Fruit fly (Drosophila melanogaster): Measurements from ENCODE around the gene Syt12.
A peak's percentile ranks its signal among the peaks of the same experiment; 100 is the strongest.

Syt12 gene

DNA sequence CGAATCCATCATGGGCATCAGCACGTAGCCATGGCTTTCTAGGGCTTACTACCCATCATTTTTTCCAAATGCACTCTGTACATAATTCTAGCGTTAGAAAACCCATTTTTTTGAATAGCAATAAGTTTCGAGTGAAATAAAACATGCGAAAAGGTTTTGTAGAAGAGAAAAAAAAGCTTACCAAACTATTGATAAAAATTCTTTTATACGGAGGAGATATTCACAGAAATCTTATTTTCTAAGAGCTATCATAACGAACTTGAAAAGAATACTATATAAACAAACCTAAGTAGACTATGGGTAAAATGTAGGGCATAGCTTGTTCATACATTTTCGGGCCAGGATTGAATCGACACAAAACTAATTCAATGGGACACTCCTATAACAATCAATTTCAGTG is 11.3 kb downstream of the Syt12 start, which contains the start of gene CG1640:
Gene CG1640 (plus strand): TSS at position 301 of the 400 bp plus-strand sequence.
- TF ChIP-seq psq (optimal IDR thresholded peaks at IDR 0.05) = no peak
- no peak for TF ChIP-seq Sin3A (optimal IDR thresholded peaks at IDR 0.05)
- no peak for TF ChIP-seq Myc (optimal IDR thresholded peaks at IDR 0.05)
- no peak for TF ChIP-seq h (optimal IDR thresholded peaks at IDR 0.05)

DNA sequence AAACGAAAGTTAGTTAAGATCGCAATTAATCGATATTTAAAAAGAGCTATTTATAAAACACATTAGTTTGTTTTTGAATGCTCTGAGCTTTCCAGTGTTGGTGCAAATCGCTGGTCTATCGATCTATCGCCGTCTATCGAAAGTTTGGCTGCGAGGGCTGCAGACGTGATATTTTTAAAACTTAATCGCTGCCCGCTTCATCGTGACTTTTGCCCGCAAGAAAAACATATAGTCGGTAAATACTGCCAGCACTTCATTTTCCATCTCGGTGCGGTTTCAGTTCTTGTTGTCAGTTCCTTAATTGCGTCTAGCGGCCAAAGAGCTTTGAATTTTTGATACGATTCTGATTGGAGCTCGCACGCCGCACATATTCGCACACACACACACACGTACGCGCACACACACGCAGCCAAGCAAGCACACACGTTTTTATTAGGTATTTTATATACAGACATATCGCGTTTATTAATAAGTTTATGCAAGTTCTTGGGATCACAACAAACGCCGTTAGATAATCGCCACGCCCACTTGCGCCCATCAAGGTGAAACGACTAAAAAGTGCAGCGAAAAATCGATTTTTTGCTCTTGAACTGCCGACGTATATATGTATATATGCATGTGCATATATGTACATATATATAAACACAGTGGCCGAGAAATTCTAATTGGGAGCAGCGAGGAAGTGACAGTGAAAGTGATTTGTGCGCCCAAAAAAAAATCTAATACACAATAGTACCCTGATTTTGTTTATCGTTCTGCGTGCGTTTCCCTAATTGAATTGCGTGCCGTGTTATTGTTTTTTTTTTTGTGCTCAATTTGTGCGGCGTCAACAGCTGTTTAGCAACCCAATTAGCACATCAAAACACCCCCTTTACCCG is 12.0 kb downstream of the Syt12 start:
- TF ChIP-seq psq (optimal IDR thresholded peaks at IDR 0.05) (no peak), h (optimal IDR thresholded peaks at IDR 0.05) (no peak), ttk (optimal IDR thresholded peaks at IDR 0.05) (no peak), Myc (optimal IDR thresholded peaks at IDR 0.05) (no peak), insv (optimal IDR thresholded peaks at IDR 0.05) (no peak), Sin3A (optimal IDR thresholded peaks at IDR 0.05) (no peak)

DNA sequence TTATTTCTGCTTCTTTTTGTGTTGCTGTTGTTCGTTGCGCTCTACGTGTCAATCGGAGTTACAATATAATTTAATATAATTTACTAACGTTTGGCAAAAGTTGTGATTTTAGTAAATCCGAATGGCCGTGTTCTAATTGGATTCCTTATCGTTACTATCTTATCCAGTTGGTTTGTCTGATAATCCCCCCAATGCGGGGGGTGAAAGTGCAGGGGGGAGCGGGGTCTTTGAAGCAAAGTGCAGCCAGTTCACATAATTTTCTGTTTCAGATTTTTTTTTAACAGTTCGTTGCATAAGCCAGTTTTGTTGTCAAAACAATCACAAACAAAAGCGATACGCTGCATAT is 12.6 kb downstream of the Syt12 start:
- TF ChIP-seq psq (optimal IDR thresholded peaks at IDR 0.05) (no peak), ttk (optimal IDR thresholded peaks at IDR 0.05) (no peak), Sin3A (optimal IDR thresholded peaks at IDR 0.05) (no peak), Myc (optimal IDR thresholded peaks at IDR 0.05) (no peak)

DNA sequence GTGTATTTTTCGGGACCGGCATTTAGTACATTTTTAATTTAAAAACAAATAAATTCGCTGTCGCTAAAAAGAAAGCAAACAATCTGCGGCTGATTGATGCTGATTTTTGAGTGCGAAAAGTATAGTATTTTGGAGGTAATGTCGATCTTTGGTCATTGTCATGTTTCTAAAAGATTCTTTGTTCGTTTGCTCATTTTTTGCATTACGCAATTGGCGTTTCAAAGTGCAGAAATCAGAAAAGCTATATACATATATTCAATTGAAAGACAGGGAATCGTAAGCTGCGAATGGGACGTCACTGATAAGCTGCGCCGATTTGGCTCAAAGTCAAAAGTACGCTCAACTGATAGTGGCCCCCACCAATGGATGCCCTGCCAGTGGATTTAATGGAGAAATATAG is 13.5 kb downstream of the Syt12 start:
- no peak for TF ChIP-seq psq (optimal IDR thresholded peaks at IDR 0.05)
- TF ChIP-seq Myc (optimal IDR thresholded peaks at IDR 0.05) = no peak
- no peak for TF ChIP-seq h (optimal IDR thresholded peaks at IDR 0.05)
- TF ChIP-seq insv (optimal IDR thresholded peaks at IDR 0.05) = no peak

DNA sequence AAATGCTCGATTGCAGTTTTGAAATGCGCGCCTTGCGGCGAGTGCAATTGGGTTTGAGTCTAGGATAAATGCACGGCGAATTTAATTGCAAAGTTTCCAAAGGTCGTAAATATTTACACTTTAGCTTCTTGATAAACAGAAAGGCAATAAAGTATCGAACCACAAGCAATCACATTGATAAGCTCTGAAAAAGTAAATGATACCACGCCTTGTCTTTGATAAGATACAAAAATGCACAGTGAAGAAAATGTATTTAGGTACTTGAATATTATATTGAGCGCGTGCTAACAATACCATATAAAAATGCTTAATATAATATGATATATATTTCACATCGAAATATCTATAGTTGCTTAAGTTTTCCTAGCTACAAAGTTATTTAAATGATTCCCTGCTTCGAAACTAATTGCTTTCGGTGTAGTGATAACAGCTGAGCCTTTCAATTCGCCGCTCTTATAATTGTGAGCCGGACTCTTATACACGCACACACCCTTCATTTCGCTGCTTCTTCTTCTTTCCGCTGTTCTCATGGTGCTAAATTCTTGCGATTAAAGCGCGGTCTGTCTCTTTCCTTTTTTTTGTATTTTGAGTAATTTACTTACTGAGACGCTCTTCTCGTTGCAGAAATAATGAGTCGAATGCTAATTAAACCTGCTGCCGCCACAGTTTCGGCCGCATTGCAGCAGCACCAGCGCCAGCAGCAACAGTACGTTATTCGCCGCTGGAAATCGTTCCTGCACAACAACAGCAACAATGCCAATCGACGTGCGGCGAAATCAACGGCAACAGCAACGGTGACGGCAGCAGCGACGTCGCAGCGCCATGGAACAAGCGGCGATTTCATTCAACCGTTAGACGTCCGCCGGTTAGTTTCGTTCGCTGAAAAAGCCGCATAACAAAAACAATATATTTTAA is 14.4 kb downstream of the Syt12 start:
- no peak for TF ChIP-seq Sin3A (optimal IDR thresholded peaks at IDR 0.05)
- TF ChIP-seq psq (optimal IDR thresholded peaks at IDR 0.05) = no peak
- no peak for TF ChIP-seq insv (optimal IDR thresholded peaks at IDR 0.05)
- no peak for TF ChIP-seq Myc (optimal IDR thresholded peaks at IDR 0.05)
- TF ChIP-seq ttk (optimal IDR thresholded peaks at IDR 0.05) = no peak
- TF ChIP-seq h (optimal IDR thresholded peaks at IDR 0.05) = no peak

DNA sequence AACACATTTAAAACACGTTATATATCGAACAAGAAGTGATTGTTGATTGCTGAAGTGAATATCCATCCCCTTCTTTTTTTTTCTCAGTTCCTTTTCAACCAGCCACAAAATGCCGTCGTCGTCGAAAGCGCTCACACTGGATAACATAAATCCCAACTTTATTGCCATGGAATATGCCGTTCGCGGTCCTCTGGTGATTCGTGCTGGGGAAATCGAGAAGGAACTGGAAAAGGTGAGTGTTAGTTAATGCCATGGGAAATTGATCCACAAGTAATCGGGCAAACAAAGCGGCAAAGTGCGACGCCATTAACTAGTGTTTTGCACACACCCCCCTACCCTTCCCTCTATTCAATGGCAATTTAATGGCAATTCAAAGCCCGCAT is 15.1 kb downstream of the Syt12 start:
- no peak for TF ChIP-seq h (optimal IDR thresholded peaks at IDR 0.05)
- no peak for TF ChIP-seq Myc (optimal IDR thresholded peaks at IDR 0.05)
- no peak for TF ChIP-seq Sin3A (optimal IDR thresholded peaks at IDR 0.05)
- no peak for TF ChIP-seq insv (optimal IDR thresholded peaks at IDR 0.05)
- TF ChIP-seq ttk (optimal IDR thresholded peaks at IDR 0.05) = no peak
- no peak for TF ChIP-seq psq (optimal IDR thresholded peaks at IDR 0.05)

DNA sequence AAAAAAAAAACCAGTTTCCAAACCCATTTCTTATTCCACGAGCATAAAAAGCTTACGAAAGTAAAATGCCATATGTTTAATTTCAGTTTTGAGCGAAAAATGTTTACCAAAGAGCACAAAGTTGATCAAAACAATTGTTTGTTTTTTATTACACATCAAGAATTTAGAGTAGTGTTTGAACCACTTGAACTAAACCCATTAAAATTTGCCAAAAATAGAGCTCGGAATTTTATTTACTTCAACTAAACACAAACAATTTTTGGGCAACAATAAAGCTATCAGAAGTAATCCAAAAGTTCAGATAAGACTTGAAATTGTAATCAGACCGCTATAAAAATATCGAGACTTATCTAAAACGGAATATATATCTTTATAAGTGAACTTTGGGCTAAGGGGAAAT is 15.9 kb downstream of the Syt12 start:
- TF ChIP-seq Sin3A (optimal IDR thresholded peaks at IDR 0.05) (no peak), insv (optimal IDR thresholded peaks at IDR 0.05) (no peak), ttk (optimal IDR thresholded peaks at IDR 0.05) (no peak), h (optimal IDR thresholded peaks at IDR 0.05) (no peak), Myc (optimal IDR thresholded peaks at IDR 0.05) (no peak), psq (optimal IDR thresholded peaks at IDR 0.05) (no peak)

DNA sequence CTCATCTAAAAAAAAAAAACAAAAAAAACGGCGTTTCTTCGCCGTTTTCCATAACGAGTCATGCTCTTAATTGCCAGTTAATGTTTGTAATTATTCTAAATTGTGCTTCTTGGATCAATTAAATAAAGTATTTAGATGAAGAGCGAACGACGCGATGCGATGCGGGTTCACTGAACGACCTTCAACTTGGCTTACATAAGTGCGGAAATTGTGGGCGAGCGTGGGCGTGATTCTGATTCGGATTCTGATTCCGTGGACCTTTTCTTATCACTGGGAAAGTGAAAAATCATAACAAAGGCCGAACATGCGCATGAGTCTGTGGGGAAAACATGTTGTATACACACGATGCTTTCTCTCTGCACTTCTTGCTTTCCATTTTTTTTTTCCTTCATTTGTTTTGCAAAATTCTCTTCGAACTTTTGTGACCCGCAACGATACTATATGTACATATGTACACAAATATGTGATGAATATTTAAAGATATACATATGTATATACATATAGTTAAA is 16.5 kb downstream of the Syt12 start:
- TF ChIP-seq ttk (optimal IDR thresholded peaks at IDR 0.05) (no peak), Sin3A (optimal IDR thresholded peaks at IDR 0.05) (no peak), Myc (optimal IDR thresholded peaks at IDR 0.05) (no peak), insv (optimal IDR thresholded peaks at IDR 0.05) (no peak), h (optimal IDR thresholded peaks at IDR 0.05) (no peak), psq (optimal IDR thresholded peaks at IDR 0.05) (no peak)

DNA sequence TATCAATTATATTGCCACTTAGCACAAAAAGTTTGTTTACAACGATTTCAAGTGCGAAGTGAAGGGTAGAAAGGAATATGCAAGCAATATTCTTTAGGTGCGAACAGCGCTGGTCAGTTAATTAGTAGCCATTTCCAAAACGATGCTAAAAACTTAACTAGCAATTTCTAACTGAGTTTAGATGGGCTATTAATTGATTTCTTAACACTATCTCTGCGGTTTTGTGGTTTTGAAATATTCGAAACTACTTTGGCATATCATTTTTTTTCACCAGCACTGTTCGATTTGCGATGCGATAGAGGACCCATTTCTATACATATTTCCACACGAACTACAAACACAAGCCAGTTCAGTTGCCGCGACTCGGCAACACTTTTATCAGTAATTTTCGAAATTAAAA is 17.5 kb downstream of the Syt12 start:
- no peak for TF ChIP-seq ttk (optimal IDR thresholded peaks at IDR 0.05)
- TF ChIP-seq psq (optimal IDR thresholded peaks at IDR 0.05) = no peak

DNA sequence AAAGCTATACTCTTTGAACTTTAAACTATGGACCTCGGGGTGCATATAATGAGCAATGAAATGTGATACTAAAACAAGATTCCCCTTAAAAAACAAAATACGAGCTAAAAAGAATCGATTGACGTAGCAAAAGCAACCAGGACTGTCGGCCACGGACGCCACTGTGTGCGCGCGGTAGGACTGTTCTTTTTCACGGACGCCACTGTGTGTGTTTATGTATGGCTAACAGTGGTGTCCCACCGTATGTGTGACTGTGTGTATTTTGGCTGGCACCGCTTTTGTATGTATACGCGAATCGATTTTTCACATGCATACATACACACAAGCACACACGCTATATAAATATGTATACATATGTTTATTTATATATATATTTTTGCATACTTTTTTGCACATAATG is 24.7 kb downstream of the Syt12 start:
- TF ChIP-seq h (optimal IDR thresholded peaks at IDR 0.05) (peak; percentile 90), insv (optimal IDR thresholded peaks at IDR 0.05) (no peak), psq (optimal IDR thresholded peaks at IDR 0.05) (no peak), ttk (optimal IDR thresholded peaks at IDR 0.05) (no peak)

DNA sequence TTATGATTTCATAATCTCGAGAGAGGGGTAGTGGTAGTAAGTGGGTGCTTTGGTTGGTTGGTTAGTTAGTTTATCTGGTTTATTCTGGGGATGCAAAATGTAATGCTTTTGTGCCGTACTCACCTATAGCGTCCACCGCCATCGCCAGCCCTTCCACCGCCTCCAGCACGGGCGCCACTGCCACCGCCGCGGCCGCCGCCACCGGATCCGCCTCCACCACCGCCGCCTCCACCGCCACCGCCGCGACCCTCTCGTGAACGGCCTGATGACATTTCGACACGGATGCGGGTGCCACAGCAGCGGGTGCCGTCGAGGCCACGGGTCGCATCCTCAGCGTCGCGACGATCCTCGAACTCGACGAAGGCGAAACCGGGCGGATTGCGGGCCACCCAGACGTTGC is 25.1 kb downstream of the Syt12 start:
- no peak for TF ChIP-seq ttk (optimal IDR thresholded peaks at IDR 0.05)
- TF ChIP-seq h (optimal IDR thresholded peaks at IDR 0.05) = no peak
- TF ChIP-seq Sin3A (optimal IDR thresholded peaks at IDR 0.05) = no peak
- no peak for TF ChIP-seq psq (optimal IDR thresholded peaks at IDR 0.05)
- TF ChIP-seq Myc (optimal IDR thresholded peaks at IDR 0.05) = no peak
- no peak for TF ChIP-seq insv (optimal IDR thresholded peaks at IDR 0.05)

DNA sequence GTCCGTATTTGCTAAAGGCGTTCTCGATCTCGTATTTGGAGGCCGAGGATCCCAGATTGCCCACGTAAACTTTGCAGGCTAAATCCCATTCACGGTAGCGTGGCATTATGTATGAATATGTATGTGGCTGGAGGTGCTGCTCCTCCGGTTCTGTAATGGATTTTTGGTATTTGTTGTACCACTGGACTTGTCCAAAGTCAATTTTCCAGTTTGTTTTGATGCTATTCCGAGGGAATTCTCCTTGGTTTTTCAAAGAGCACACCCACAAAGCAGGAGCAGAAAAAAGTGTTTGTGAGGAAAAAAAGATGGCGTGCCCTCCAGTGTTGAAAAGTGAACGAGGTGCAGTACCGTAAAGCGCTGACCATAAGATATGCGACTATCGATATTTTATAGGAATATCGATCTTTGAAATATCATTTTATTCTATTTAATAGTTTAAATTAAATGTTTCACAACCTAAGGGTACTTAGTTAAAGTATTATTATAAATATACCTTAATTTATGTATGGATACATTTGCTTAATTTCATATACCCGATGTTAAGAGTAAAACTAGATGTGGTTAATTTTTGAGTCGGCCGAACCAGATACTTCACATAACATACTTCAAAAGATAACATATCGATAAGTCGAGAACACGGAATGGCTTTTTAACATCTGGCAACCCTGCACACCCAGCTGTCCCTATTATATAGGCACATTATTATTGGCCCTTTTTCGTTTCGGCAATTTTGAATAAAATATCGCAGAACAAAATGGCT is 25.7 kb downstream of the Syt12 start, which contains the start of the genes Rbp1-like and Tim9a:
Gene Rbp1-like (minus strand): TSS at position 295 of the 760 bp plus-strand sequence.
Gene Tim9a (plus strand): TSS at position 628 of the 760 bp plus-strand sequence.
- TF ChIP-seq insv (optimal IDR thresholded peaks at IDR 0.05) (no peak), ttk (optimal IDR thresholded peaks at IDR 0.05) (no peak), Sin3A (optimal IDR thresholded peaks at IDR 0.05) (no peak), Myc (optimal IDR thresholded peaks at IDR 0.05) (no peak), h (optimal IDR thresholded peaks at IDR 0.05) (no peak), psq (optimal IDR thresholded peaks at IDR 0.05) (no peak)

Measured in Kc167 (cell line).